Fruit fly (Drosophila melanogaster) whole organism, embryonic: ENCODE data around the gene CG14015.
A peak's percentile ranks its signal among the peaks of the same experiment; 100 is the strongest.

Source experiments
- Abd-B ChIP-seq: fragments of 200-800 bp; sonication (Bioruptor generic); optimal IDR thresholded peaks from 2 replicates; lab custom pipeline; 2018; ENCODE audit warnings: missing biosample characterization, mild to moderate bottlenecking, missing genetic modification characterization, moderate library complexity
- Antp ChIP-seq: fragments of 200-800 bp; sonication (Bioruptor generic); optimal IDR thresholded peaks from 3 replicates; lab custom pipeline; 2016; ENCODE audit warnings: missing biosample characterization, missing genetic modification characterization
- Atf3 ChIP-seq: fragments of 200-800 bp; sonication (Bioruptor generic); optimal IDR thresholded peaks from 3 replicates; lab custom pipeline; 2016; ENCODE audit warnings: missing biosample characterization, missing genetic modification characterization
- BEAF-32 ChIP-seq: fragments of 200-800 bp; sonication (Bioruptor generic); optimal IDR thresholded peaks from 3 replicates; lab custom pipeline; 2017; ENCODE audit warnings: missing biosample characterization, missing genetic modification characterization, mild to moderate bottlenecking, moderate library complexity, missing genetic modification reagents
- Bdp1 ChIP-seq: fragments of 200-800 bp; sonication (Bioruptor generic); optimal IDR thresholded peaks from 3 replicates; lab custom pipeline; 2016; ENCODE audit warnings: missing biosample characterization, missing genetic modification characterization
- CG10321 ChIP-seq: fragments of 200-800 bp; sonication (Bioruptor generic); IDR thresholded peaks from 2 replicates; pipeline ENCODE4 v1.3.6; 2022; ENCODE audit warnings: missing biosample characterization, missing genetic modification characterization
- CG10565 ChIP-seq: fragments of 200-800 bp; sonication (Bioruptor generic); optimal IDR thresholded peaks from 3 replicates; lab custom pipeline; 2016; ENCODE audit warnings: missing biosample characterization, mild to moderate bottlenecking, missing genetic modification characterization
- CG11504 ChIP-seq: fragments of 200-800 bp; sonication (Bioruptor generic); optimal IDR thresholded peaks from 3 replicates; lab custom pipeline; 2019; ENCODE audit warnings: missing biosample characterization, mild to moderate bottlenecking, missing genetic modification characterization, moderate library complexity
- CG1233 ChIP-seq: fragments of 200-800 bp; sonication (Bioruptor generic); optimal IDR thresholded peaks from 4 replicates; lab custom pipeline; 2018; ENCODE audit warnings: missing biosample characterization, mild to moderate bottlenecking, missing genetic modification characterization
- CG14441 ChIP-seq: fragments of 200-800 bp; sonication (Bioruptor generic); IDR thresholded peaks from 2 replicates; pipeline ENCODE4 v1.3.6; 2022; ENCODE audit warnings: missing biosample characterization, missing genetic modification characterization
- CG15269 ChIP-seq: fragments of 200-800 bp; sonication (Bioruptor generic); optimal IDR thresholded peaks from 2 replicates; lab custom pipeline; 2018; ENCODE audit warnings: missing biosample characterization, mild to moderate bottlenecking, missing genetic modification characterization, moderate library complexity
- CG17912 ChIP-seq: fragments of 200-800 bp; sonication (Bioruptor generic); optimal IDR thresholded peaks from 2 replicates; lab custom pipeline; 2018; ENCODE audit warnings: missing biosample characterization, mild to moderate bottlenecking, missing genetic modification characterization
- CG2678 ChIP-seq: fragments of 200-800 bp; sonication (Bioruptor generic); optimal IDR thresholded peaks from 3 replicates; lab custom pipeline; 2019; ENCODE audit warnings: missing biosample characterization, mild to moderate bottlenecking, missing genetic modification characterization, moderate library complexity
- CG31224 ChIP-seq: fragments of 200-800 bp; sonication (Bioruptor generic); IDR thresholded peaks from 2 replicates; pipeline ENCODE4 v1.3.6; 2022; ENCODE audit warnings: missing biosample characterization, missing genetic modification characterization
- CG31365 ChIP-seq: fragments of 200-800 bp; sonication (Bioruptor generic); optimal IDR thresholded peaks from 2 replicates; lab custom pipeline; 2018; ENCODE audit warnings: missing biosample characterization, mild to moderate bottlenecking, missing genetic modification characterization
- CG32532 ChIP-seq: fragments of 200-800 bp; sonication (Bioruptor generic); IDR thresholded peaks from 2 replicates; pipeline ENCODE4 v1.3.6; 2022; ENCODE audit warnings: missing biosample characterization, missing genetic modification characterization
- CG4820 ChIP-seq: fragments of 200-800 bp; sonication (Bioruptor generic); optimal IDR thresholded peaks from 3 replicates; lab custom pipeline; 2016; ENCODE audit warnings: missing biosample characterization, missing genetic modification characterization
- CG6765 ChIP-seq: fragments of 200-800 bp; sonication (Bioruptor generic); optimal IDR thresholded peaks from 3 replicates; lab custom pipeline; 2017; ENCODE audit warnings: missing biosample characterization, mild to moderate bottlenecking, missing genetic modification characterization
- CG8290 ChIP-seq, 3 experiments: fragments of 200-800 bp; sonication (Bioruptor generic); optimal IDR thresholded peaks; 2 replicates each; lab custom pipeline; 2016 to 2019; ENCODE audit warnings: missing biosample characterization in 3 of 3, missing genetic modification characterization in 3 of 3, mild to moderate bottlenecking in 2 of 3, moderate library complexity in 1 of 3
- CG8478 ChIP-seq: fragments of >200 bp; optimal IDR thresholded peaks from 2 replicates; lab custom pipeline; 2018
- CG9609 ChIP-seq: fragments of 200-800 bp; sonication (Bioruptor generic); optimal IDR thresholded peaks from 3 replicates; lab custom pipeline; 2016; ENCODE audit warnings: missing biosample characterization, missing genetic modification characterization
- D19A ChIP-seq: fragments of 200-800 bp; optimal IDR thresholded peaks from 3 replicates; lab custom pipeline; 2019; ENCODE audit warnings: missing biosample characterization, mild to moderate bottlenecking, missing genetic modification characterization, moderate library complexity
- Dip2 ChIP-seq: fragments of 200-800 bp; sonication (Bioruptor generic); IDR thresholded peaks from 2 replicates; pipeline ENCODE4 v1.3.6; 2022; ENCODE audit warnings: missing biosample characterization, missing genetic modification characterization
- Fer1 ChIP-seq: fragments of 200-800 bp; sonication (Bioruptor generic); optimal IDR thresholded peaks from 2 replicates; lab custom pipeline; 2017; ENCODE audit warnings: missing biosample characterization, mild to moderate bottlenecking, missing genetic modification characterization
- HLH3B ChIP-seq: fragments of 200-800 bp; sonication (Bioruptor generic); IDR thresholded peaks from 2 replicates; pipeline ENCODE4 v1.3.6; 2022; ENCODE audit warnings: missing biosample characterization, missing genetic modification characterization
- MESR4 ChIP-seq: fragments of 200-800 bp; sonication (Bioruptor generic); optimal IDR thresholded peaks from 2 replicates; lab custom pipeline; 2018; ENCODE audit warnings: missing biosample characterization, mild to moderate bottlenecking, missing genetic modification characterization, moderate library complexity
- Meics ChIP-seq: fragments of 200-800 bp; sonication (Bioruptor generic); optimal IDR thresholded peaks from 2 replicates; lab custom pipeline; 2017; ENCODE audit warnings: missing biosample characterization, mild to moderate bottlenecking, missing genetic modification characterization
- Nf-YC ChIP-seq: fragments of 200-800 bp; optimal IDR thresholded peaks from 3 replicates; lab custom pipeline; 2019; ENCODE audit warnings: missing biosample characterization, mild to moderate bottlenecking, missing genetic modification characterization, moderate library complexity
- Poxn ChIP-seq: fragments of 200-800 bp; sonication (Bioruptor generic); IDR thresholded peaks from 2 replicates; pipeline ENCODE4 v1.3.6; 2022; ENCODE audit warnings: missing biosample characterization, missing genetic modification characterization
- Scr ChIP-seq: fragments of 200-800 bp; sonication (Bioruptor generic); IDR thresholded peaks from 2 replicates; pipeline ENCODE4 v1.3.6; 2022; ENCODE audit warnings: missing biosample characterization, missing genetic modification characterization; ENCODE audit not compliant: partially characterized antibody
- ash1 ChIP-seq: fragments of 200-800 bp; sonication (Bioruptor generic); optimal IDR thresholded peaks from 2 replicates; lab custom pipeline; 2018; ENCODE audit warnings: missing biosample characterization, mild to moderate bottlenecking, missing genetic modification characterization
- bsh ChIP-seq, 2 experiments: fragments of 200-800 bp; sonication (Bioruptor generic); optimal IDR thresholded peaks; 2 replicates each; lab custom pipeline; 2017 to 2018; ENCODE audit warnings: mild to moderate bottlenecking in 2 of 2, missing biosample characterization in 2 of 2, missing genetic modification characterization in 2 of 2, moderate library complexity in 1 of 2
- cato ChIP-seq: fragments of 200-800 bp; sonication (Bioruptor generic); optimal IDR thresholded peaks from 2 replicates; lab custom pipeline; 2016; ENCODE audit warnings: missing biosample characterization, missing genetic modification characterization, borderline replicate concordance
- ci ChIP-seq: fragments of 200-800 bp; sonication (Bioruptor generic); IDR thresholded peaks from 3 replicates; pipeline ENCODE4 v1.3.6; 2022; ENCODE audit warnings: missing biosample characterization, missing genetic modification characterization
- danr ChIP-seq: fragments of 200-800 bp; sonication (Bioruptor generic); IDR thresholded peaks from 2 replicates; pipeline ENCODE4 v1.3.6; 2022; ENCODE audit warnings: missing biosample characterization, missing genetic modification characterization
- fd64A ChIP-seq: fragments of 200-800 bp; sonication (Bioruptor generic); optimal IDR thresholded peaks from 3 replicates; lab custom pipeline; 2018; ENCODE audit warnings: missing biosample characterization, mild to moderate bottlenecking, missing genetic modification characterization
- ftz-f1 ChIP-seq: fragments of 200-800 bp; sonication (Bioruptor generic); optimal IDR thresholded peaks from 2 replicates; lab custom pipeline; 2016; ENCODE audit warnings: missing biosample characterization, missing genetic modification characterization
- grau ChIP-seq: fragments of 200-800 bp; optimal IDR thresholded peaks from 3 replicates; lab custom pipeline; 2019; ENCODE audit warnings: missing biosample characterization, mild to moderate bottlenecking, missing genetic modification characterization, moderate library complexity
- hbn ChIP-seq: fragments of 200-800 bp; sonication (Bioruptor generic); IDR thresholded peaks from 2 replicates; pipeline ENCODE4 v1.3.6; 2022; ENCODE audit warnings: missing biosample characterization, missing genetic modification characterization; ENCODE audit not compliant: partially characterized antibody
- hkb ChIP-seq, 2 experiments: fragments of 200-800 bp in 1 of 2; fragments of >200 bp in 1 of 2; sonication (Bioruptor generic) in 1 of 2; IDR thresholded peaks in 1 of 2; optimal IDR thresholded peaks in 1 of 2; 2 replicates each; pipeline versions ENCODE4 v1.3.6 to Lab custom; 2017 to 2022; ENCODE audit warnings: missing biosample characterization in 1 of 2, missing genetic modification characterization in 1 of 2
- kni ChIP-seq: fragments of 200-800 bp; sonication (Bioruptor generic); optimal IDR thresholded peaks from 3 replicates; lab custom pipeline; 2017; ENCODE audit warnings: mild to moderate bottlenecking, missing biosample characterization, missing genetic modification reagents, missing genetic modification characterization
- lilli ChIP-seq: fragments of 200-800 bp; sonication (Bioruptor generic); optimal IDR thresholded peaks from 3 replicates; lab custom pipeline; 2016; ENCODE audit warnings: missing biosample characterization, missing genetic modification characterization
- mld ChIP-seq: fragments of 200-800 bp; sonication (Bioruptor generic); IDR thresholded peaks from 3 replicates; pipeline ENCODE4 v1.3.6; 2022; ENCODE audit warnings: missing biosample characterization, missing genetic modification characterization; ENCODE audit not compliant: partially characterized antibody
- peb ChIP-seq: fragments of 200-800 bp; sonication (Bioruptor generic); IDR thresholded peaks from 2 replicates; pipeline ENCODE4 v1.3.6; 2022; ENCODE audit warnings: missing biosample characterization, missing genetic modification characterization
- rib ChIP-seq: fragments of 200-800 bp; sonication (Bioruptor generic); IDR thresholded peaks from 2 replicates; pipeline ENCODE4 v1.3.6; 2022; ENCODE audit warnings: missing biosample characterization, missing genetic modification characterization
- salm ChIP-seq: fragments of 200-800 bp; sonication (Bioruptor generic); optimal IDR thresholded peaks from 2 replicates; lab custom pipeline; 2018; ENCODE audit warnings: missing biosample characterization, mild to moderate bottlenecking, missing genetic modification characterization
- schlank ChIP-seq: fragments of 200-800 bp; sonication (Bioruptor generic); optimal IDR thresholded peaks from 2 replicates; lab custom pipeline; 2018; ENCODE audit warnings: missing biosample characterization, mild to moderate bottlenecking, missing genetic modification characterization
- scrt ChIP-seq: fragments of 200-800 bp; sonication (Bioruptor generic); optimal IDR thresholded peaks from 2 replicates; lab custom pipeline; 2018; ENCODE audit warnings: missing biosample characterization, mild to moderate bottlenecking, missing genetic modification characterization, moderate library complexity
- slou ChIP-seq: fragments of 200-800 bp; sonication (Bioruptor generic); optimal IDR thresholded peaks from 3 replicates; lab custom pipeline; 2016; ENCODE audit warnings: missing biosample characterization, missing genetic modification characterization
- stwl ChIP-seq: fragments of 200-800 bp; sonication (Bioruptor generic); optimal IDR thresholded peaks from 3 replicates; lab custom pipeline; 2018; ENCODE audit warnings: missing biosample characterization, mild to moderate bottlenecking, missing genetic modification characterization, moderate library complexity
- wor ChIP-seq: fragments of 200-800 bp; sonication (Bioruptor generic); IDR thresholded peaks from 2 replicates; pipeline ENCODE4 v1.3.6; 2022; ENCODE audit warnings: missing biosample characterization, missing genetic modification characterization

The CG14015 gene

DNA sequence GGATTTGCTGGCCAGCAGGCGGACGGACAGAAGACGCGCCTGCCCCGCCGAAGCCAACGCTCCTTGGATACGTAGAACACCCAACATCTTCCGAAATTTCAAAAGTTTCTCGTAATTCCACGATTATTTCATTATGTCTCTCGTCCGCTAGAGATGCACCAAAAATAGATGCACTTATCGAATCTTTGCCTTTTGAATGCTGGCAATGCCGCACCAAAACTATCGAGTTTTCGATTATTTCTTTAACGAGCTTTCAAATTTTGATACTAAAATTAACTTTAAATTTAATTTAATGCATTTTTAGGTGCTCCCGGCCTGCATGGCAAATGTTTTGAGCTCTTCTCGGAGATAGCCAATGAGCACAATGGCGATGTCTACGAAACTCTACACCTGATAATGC, 6.9 kb downstream of the CG14015 start, which contains the start of gene Coq6 (continued):
- TF ChIP-seq grau (tag; lab: Kevin White, UChicago), result no peak
- no peak for TF ChIP-seq fd64A (GFP tag; lab: Kevin White, UChicago)
- no peak for TF ChIP-seq Antp
- no peak for TF ChIP-seq cato (GFP tag; lab: Kevin White, UChicago)
- no peak for TF ChIP-seq CG11504 (tag; lab: Kevin White, UChicago)
- no peak for TF ChIP-seq CG1233 (GFP tag; lab: Kevin White, UChicago)
- TF ChIP-seq salm (tag; lab: Kevin White, UChicago), result no peak
- no peak for TF ChIP-seq scrt
- TF ChIP-seq Meics (GFP tag; lab: Kevin White, UChicago), result no peak
- no peak for TF ChIP-seq CG31224
- TF ChIP-seq CG32532 (GFP tag; lab: Robert Waterston, UW), result peak; percentile 42; the same call in 1 of the 2 replicates
- peak; percentile 83 for TF ChIP-seq stwl
- no peak for TF ChIP-seq Bdp1 (GFP tag; lab: Kevin White, UChicago)
- TF ChIP-seq CG31365 (tag; lab: Kevin White, UChicago), result no peak
- peak; percentile 62 for TF ChIP-seq BEAF-32 (GFP tag; lab: Kevin White, UChicago)
- no peak for TF ChIP-seq rib (GFP tag; lab: Robert Waterston, UW)
- peak; percentile 41 for TF ChIP-seq MESR4 (GFP tag; lab: Kevin White, UChicago)
- peak; percentile 13 for TF ChIP-seq Abd-B
- TF ChIP-seq CG10565 (GFP tag; lab: Kevin White, UChicago), result no peak
- TF ChIP-seq Poxn (GFP tag; lab: Robert Waterston, UW), result no peak
- no peak for TF ChIP-seq Atf3 (GFP tag; lab: Kevin White, UChicago)
- TF ChIP-seq ash1, result no peak
- TF ChIP-seq Dip2 (GFP tag; lab: Robert Waterston, UW), result no peak
- no peak for TF ChIP-seq ci
- TF ChIP-seq CG15269 (tag; lab: Kevin White, UChicago), result no peak
- no peak for TF ChIP-seq mld (GFP tag; lab: Robert Waterston, UW)
- TF ChIP-seq hkb (optimal IDR thresholded peaks at IDR 0.05; lab: Kevin White, UChicago), result no peak
- TF ChIP-seq hkb (GFP tag; IDR thresholded peaks at IDR 0.05; lab: Robert Waterston, UW), result no peak
- no peak for TF ChIP-seq CG2678 (tag; lab: Kevin White, UChicago)
- TF ChIP-seq CG14441 (GFP tag; lab: Robert Waterston, UW), result no peak
- TF ChIP-seq schlank (tag; lab: Kevin White, UChicago), result no peak
- no peak for TF ChIP-seq wor
- no peak for TF ChIP-seq CG6765 (GFP tag; lab: Kevin White, UChicago)
- TF ChIP-seq CG8478 (lab: Kevin White, UChicago), result no peak
- TF ChIP-seq kni (GFP tag; lab: Kevin White, UChicago), result no peak
- no peak for TF ChIP-seq slou (GFP tag; lab: Kevin White, UChicago)
- no peak for TF ChIP-seq bsh (GFP tag; optimal IDR thresholded peaks at IDR 0.05; lab: Kevin White, UChicago)
- no peak for TF ChIP-seq peb (GFP tag; lab: Robert Waterston, UW)
- peak; percentile 54 for TF ChIP-seq hbn (GFP tag; lab: Robert Waterston, UW)
- TF ChIP-seq danr, result no peak
- TF ChIP-seq lilli (GFP tag; lab: Kevin White, UChicago), result no peak
- no peak for TF ChIP-seq CG8290 (GFP tag; optimal IDR thresholded peaks at IDR 0.05; lab: Kevin White, UChicago)
- no peak for TF ChIP-seq CG8290 (tag; optimal IDR thresholded peaks at IDR 0.05; lab: Kevin White, UChicago)
- TF ChIP-seq CG4820 (GFP tag; lab: Kevin White, UChicago), result no peak
- no peak for TF ChIP-seq Nf-YC
- no peak for TF ChIP-seq ftz-f1 (GFP tag; lab: Kevin White, UChicago)
- no peak for TF ChIP-seq HLH3B (GFP tag; lab: Robert Waterston, UW)
- no peak for TF ChIP-seq CG10321 (GFP tag; lab: Robert Waterston, UW)
- no peak for TF ChIP-seq CG9609 (GFP tag; lab: Kevin White, UChicago)
- no peak for TF ChIP-seq Fer1 (GFP tag; lab: Kevin White, UChicago)
- no peak for TF ChIP-seq D19A (tag; lab: Kevin White, UChicago)
- peak; percentile 58 for TF ChIP-seq Scr (GFP tag; lab: Robert Waterston, UW)
- no peak for TF ChIP-seq CG17912 (GFP tag; lab: Kevin White, UChicago)
